Worm (Caenorhabditis elegans): ENCODE results near the gene T02G5.15.
A peak's percentile ranks its signal among the peaks of the same experiment; 100 is the strongest.

The T02G5.15 gene

ce11 chrII:7119525-7119924 is 35.4 kb downstream of the T02G5.15 start:
- TF ChIP-seq lin-40 (tag; optimal IDR thresholded peaks at IDR 0.05) (no peak), tlf-1 (GFP tag; optimal IDR thresholded peaks at IDR 0.05) (no peak), unc-130 (GFP tag; optimal IDR thresholded peaks at IDR 0.05) (no peak), hrde-1 (tag; optimal IDR thresholded peaks at IDR 0.05; ENCODE audit: borderline replicate concordance) (no peak), efl-1 (GFP tag; optimal IDR thresholded peaks at IDR 0.05) (no peak), snpc-1.1 (tag; optimal IDR thresholded peaks at IDR 0.05; ENCODE audit: insufficient read depth) (no peak), sptf-2 (GFP tag; optimal IDR thresholded peaks at IDR 0.05) (no peak), dpl-1 (GFP tag; optimal IDR thresholded peaks at IDR 0.05) (no peak), let-607 (tag; optimal IDR thresholded peaks at IDR 0.05) (no peak), lir-1 (GFP tag; conservative IDR thresholded peaks at IDR 0.05) (no peak), ceh-40 (GFP tag; IDR thresholded peaks at IDR 0.05) (no peak), T26A5.8 (tag; optimal IDR thresholded peaks at IDR 0.05) (no peak), aptf-2 (GFP tag; conservative IDR thresholded peaks at IDR 0.05) (no peak), ccch-3 (GFP tag; optimal IDR thresholded peaks at IDR 0.05) (no peak), F55B11.4 (tag; optimal IDR thresholded peaks at IDR 0.05; ENCODE audit: borderline replicate concordance, insufficient read depth) (no peak), F33H1.4 (GFP tag; IDR thresholded peaks at IDR 0.05) (no peak), ztf-25 (GFP tag; IDR thresholded peaks at IDR 0.05) (no peak)

DNA sequence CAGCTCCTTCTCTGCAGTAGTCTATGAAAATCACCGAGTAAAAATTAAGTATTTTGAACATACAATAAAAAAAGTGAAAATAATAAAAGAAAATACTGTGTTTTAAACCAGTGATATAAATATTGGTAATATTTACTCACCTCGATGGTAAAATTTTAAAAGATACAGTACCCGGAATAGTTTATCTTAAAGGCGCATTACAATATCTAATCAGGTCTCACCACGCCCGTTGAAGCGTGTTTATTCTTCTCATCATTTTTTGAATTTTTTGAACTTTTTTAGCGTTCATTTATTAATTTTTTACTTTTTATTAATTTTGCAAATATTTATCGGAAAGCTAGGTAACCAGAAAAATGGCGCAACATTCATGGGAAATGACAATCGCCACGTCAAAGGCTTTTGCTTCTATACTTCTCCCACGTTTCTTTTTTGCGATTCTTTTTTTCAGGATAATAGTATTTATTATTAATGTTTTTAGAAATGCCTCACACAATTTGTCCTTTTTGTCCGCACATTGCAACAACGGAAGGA is 37.7 kb downstream of the T02G5.15 start, which contains the start of gene F10E7.2:
Gene F10E7.2, plus strand, starts transcription at position 481 of the 531 bp plus-strand sequence.
- no peak for TF ChIP-seq unc-130 (GFP tag; optimal IDR thresholded peaks at IDR 0.05)
- TF ChIP-seq snpc-1.3 (tag; optimal IDR thresholded peaks at IDR 0.05; ENCODE audit: insufficient read depth) = peak; percentile 68
- peak; percentile 66 for TF ChIP-seq xnd-1 (tag; optimal IDR thresholded peaks at IDR 0.05)
- no peak for TF ChIP-seq snpc-4 (GFP tag; optimal IDR thresholded peaks at IDR 0.05)
- peak in 1 of 4 experiments; percentile 19 for TF ChIP-seq snpc-4 (tag; optimal IDR thresholded peaks at IDR 0.05)
- peak; percentile 30; the same call in 1 of the 2 replicates for TF ChIP-seq madf-8 (GFP tag; conservative IDR thresholded peaks at IDR 0.05)
- peak; percentile 84 for TF ChIP-seq F33H1.4 (GFP tag; IDR thresholded peaks at IDR 0.05)
- no peak for TF ChIP-seq snpc-1.1 (tag; optimal IDR thresholded peaks at IDR 0.05; ENCODE audit: insufficient read depth)
- peak; percentile 30 for TF ChIP-seq F49E8.2 (tag; optimal IDR thresholded peaks at IDR 0.05; ENCODE audit: insufficient read depth)
- peak; percentile 86 for TF ChIP-seq madf-6 (GFP tag; IDR thresholded peaks at IDR 0.05)
- TF ChIP-seq D2030.7 (GFP tag; IDR thresholded peaks at IDR 0.05) = peak; percentile 38; the same call in 1 of the 2 replicates
- peak; percentile 83 for TF ChIP-seq lsl-1 (GFP tag; optimal IDR thresholded peaks at IDR 0.05)
- no peak for TF ChIP-seq rpc-1 (optimal IDR thresholded peaks at IDR 0.05)
- TF ChIP-seq rpc-1 (tag; optimal IDR thresholded peaks at IDR 0.05) = no peak
- no peak for TF ChIP-seq sptf-2 (GFP tag; optimal IDR thresholded peaks at IDR 0.05)
- TF ChIP-seq lin-54 (GFP tag; optimal IDR thresholded peaks at IDR 0.05) = peak; percentile 18

DNA sequence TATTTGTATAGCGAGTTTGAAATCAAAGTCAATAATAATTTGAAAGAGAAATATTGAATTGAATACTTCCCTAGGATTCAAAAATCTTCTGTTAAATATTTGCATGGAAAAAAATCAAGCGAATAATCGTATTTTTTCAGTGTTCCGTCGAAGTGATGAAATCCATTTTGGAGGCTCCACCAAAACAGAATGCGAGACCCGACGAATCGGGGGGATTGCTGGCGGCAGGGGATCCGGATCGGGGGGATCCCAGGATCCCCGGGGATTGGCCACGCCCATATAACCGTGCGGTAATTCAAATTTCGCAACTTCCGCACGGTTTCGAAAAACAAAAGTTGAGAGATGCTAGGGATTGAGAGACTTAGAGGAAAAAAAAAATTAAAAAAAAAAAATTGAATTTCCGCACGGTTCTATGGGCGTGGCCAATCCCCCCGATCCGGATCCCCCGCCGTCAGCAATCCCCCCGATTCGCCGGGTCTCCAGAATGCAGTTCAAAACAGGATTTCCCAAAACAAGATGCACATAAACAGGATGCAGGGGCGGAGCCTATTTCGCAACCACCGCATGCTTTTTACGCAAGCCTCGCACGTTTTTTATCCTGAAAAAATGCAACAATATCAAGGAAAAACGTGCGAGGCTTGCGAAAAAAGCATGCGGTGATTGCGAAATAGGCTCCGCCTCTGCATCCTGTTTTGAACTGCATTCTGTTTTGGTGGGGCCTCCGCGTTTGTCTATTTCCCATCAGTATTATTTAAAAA is 38.7 kb downstream of the T02G5.15 start, which contains the start of gene F10E7.11:
Gene F10E7.11, minus strand, starts transcription at position 232 of the 758 bp plus-strand sequence.
- TF ChIP-seq pbrm-1 (GFP tag; IDR thresholded peaks at IDR 0.05) (peak; percentile 65; the same call in 1 of the 2 replicates), rpc-1 (optimal IDR thresholded peaks at IDR 0.05) (peak; percentile 9), rpc-1 (tag; optimal IDR thresholded peaks at IDR 0.05) (no peak), zfh-2 (GFP tag; conservative IDR thresholded peaks at IDR 0.05) (peak; percentile 92), let-526 (GFP tag; IDR thresholded peaks at IDR 0.05) (0 out of 2 replicates have a peak, but pooled peaks have one; percentile 42), ztf-25 (GFP tag; IDR thresholded peaks at IDR 0.05) (0 out of 2 replicates have a peak, but pooled peaks have one; percentile 21), lin-26 (GFP tag; IDR thresholded peaks at IDR 0.05) (peak; percentile 26; the same call in 1 of the 2 replicates), Y53G8AR.9 (GFP tag; conservative IDR thresholded peaks at IDR 0.05) (0 out of 2 replicates have a peak, but pooled peaks have one; percentile 31), ztf-18 (tag; optimal IDR thresholded peaks at IDR 0.05) (peak; percentile 52), C06A6.2 (GFP tag; conservative IDR thresholded peaks at IDR 0.05) (peak; percentile 71; the same call in 1 of the 2 replicates), attf-3 (GFP tag; conservative IDR thresholded peaks at IDR 0.05) (0 out of 2 replicates have a peak, but pooled peaks have one; percentile 39), snpc-4 (GFP tag; optimal IDR thresholded peaks at IDR 0.05) (no peak), snpc-4 (tag; optimal IDR thresholded peaks at IDR 0.05) (peak in 2 of 4 experiments; percentile 33 to 34), egrh-3 (GFP tag; IDR thresholded peaks at IDR 0.05) (peak; percentile 38; the same call in 1 of the 2 replicates), snpc-3.4 (tag; optimal IDR thresholded peaks at IDR 0.05) (peak; percentile 5), ceh-100 (GFP tag; IDR thresholded peaks at IDR 0.05) (peak; percentile 63), hmg-1.2 (GFP tag; IDR thresholded peaks at IDR 0.05) (peak; percentile 7; the same call in 1 of the 2 replicates), repo-1 (tag; optimal IDR thresholded peaks at IDR 0.05) (no peak)
